Worm (Caenorhabditis elegans) whole organism, early embryonic: ENCODE results near the gene T01E8.1.

Experiments
- F13C5.2 ChIP-seq: sonication (generic microtip); optimal IDR thresholded peaks from 2 replicates; lab custom pipeline; 2017; ENCODE audit warnings: mild to moderate bottlenecking, missing genetic modification characterization, inconsistent platforms, missing compliant biosample characterization
- aly-1 ChIP-seq: sonication (generic microtip); optimal IDR thresholded peaks from 2 replicates; lab custom pipeline; 2016; ENCODE audit warnings: missing genetic modification characterization, missing compliant biosample characterization
- ama-1 ChIP-seq: fragments of 150-350 bp; optimal IDR thresholded peaks from 2 replicates; lab custom pipeline; 2014
- ceh-13 ChIP-seq: fragments of 200-800 bp; sonication (Bioruptor generic); optimal IDR thresholded peaks from 2 replicates; lab custom pipeline; 2018; ENCODE audit warnings: mild to moderate bottlenecking, missing genetic modification characterization, missing compliant biosample characterization
- ets-7 ChIP-seq: sonication (generic microtip); optimal IDR thresholded peaks from 2 replicates; lab custom pipeline; 2016; ENCODE audit warnings: missing genotype, missing genetic modification characterization, missing compliant biosample characterization
- hmbx-1 ChIP-seq: sonication (generic microtip); optimal IDR thresholded peaks from 2 replicates; lab custom pipeline; 2016; ENCODE audit warnings: mild to moderate bottlenecking, missing genetic modification characterization, missing compliant biosample characterization
- hnd-1 ChIP-seq: sonication (generic microtip); optimal IDR thresholded peaks from 2 replicates; lab custom pipeline; 2016; ENCODE audit warnings: missing genetic modification characterization, missing compliant biosample characterization
- scrt-1 ChIP-seq: fragments of 200-800 bp; sonication (Bioruptor generic); IDR thresholded peaks from 2 replicates; pipeline ENCODE4 v1.3.6; 2022; ENCODE audit warnings: missing genetic modification characterization, missing compliant biosample characterization
- sea-1 ChIP-seq: fragments of 200-800 bp; sonication (Bioruptor generic); conservative IDR thresholded peaks from 2 replicates; pipeline ENCODE4 v1.3.6; 2022; ENCODE audit warnings: missing genetic modification characterization, missing compliant biosample characterization
- tra-4 ChIP-seq: sonication (generic microtip); optimal IDR thresholded peaks from 2 replicates; lab custom pipeline; 2017; ENCODE audit warnings: missing genetic modification characterization, missing compliant biosample characterization

- no peak for TF ChIP-seq hmbx-1 (tag; lab: Kevin White, UChicago)
- no peak for TF ChIP-seq F13C5.2 (tag; lab: Kevin White, UChicago)
- no peak for TF ChIP-seq ama-1
- no peak for TF ChIP-seq hnd-1 (tag; lab: Kevin White, UChicago)
- no peak for TF ChIP-seq ets-7 (tag; lab: Kevin White, UChicago)
- no peak for TF ChIP-seq sea-1 (GFP tag; lab: Robert Waterston, UW)
- TF ChIP-seq ceh-13 (GFP tag; lab: Kevin White, UChicago): no peak
- TF ChIP-seq aly-1 (tag; lab: Kevin White, UChicago): no peak
- TF ChIP-seq tra-4 (tag; lab: Kevin White, UChicago): no peak
- TF ChIP-seq scrt-1 (GFP tag; lab: Robert Waterston, UW): no peak
Measured at ce11 chrII:10206425-10206824, at the start of gene T01E8.1.
